Worm (Caenorhabditis elegans): ENCODE data around the gene rei-1.

DNA sequence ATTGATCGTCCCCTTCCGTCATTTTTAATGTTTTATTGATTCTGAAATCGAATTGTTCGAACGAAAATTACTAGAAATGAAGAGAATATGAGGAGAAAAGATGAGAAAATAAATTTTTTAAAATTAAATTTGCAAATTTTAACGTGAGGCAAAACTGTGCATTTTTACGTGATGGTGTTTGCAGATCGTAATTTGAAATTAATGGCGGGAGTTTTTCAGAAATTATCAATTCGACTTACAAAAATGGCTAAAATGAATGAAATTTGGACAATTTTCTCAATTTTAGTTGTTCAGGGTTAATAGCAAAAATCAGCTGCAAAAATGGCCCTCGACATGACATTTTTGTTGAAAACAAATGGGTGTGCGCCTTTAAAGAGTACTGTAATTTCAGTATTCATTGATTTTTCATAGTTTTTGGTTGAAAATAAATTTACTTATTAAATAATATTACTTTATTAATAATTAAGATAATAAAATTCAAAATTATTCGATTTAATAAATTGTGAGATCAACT lies at the start of gene rei-1:
- TF ChIP-seq ama-1 (optimal IDR thresholded peaks at IDR 0.05), result no peak
- TF ChIP-seq flt-1 (GFP tag; IDR thresholded peaks at IDR 0.05), result no peak
- TF ChIP-seq ceh-36 (tag; optimal IDR thresholded peaks at IDR 0.05), result no peak
- no peak for TF ChIP-seq hmg-4 (GFP tag; optimal IDR thresholded peaks at IDR 0.05)
- no peak for TF ChIP-seq tbx-11 (GFP tag; IDR thresholded peaks at IDR 0.05)
- no peak for TF ChIP-seq ceh-13 (GFP tag; optimal IDR thresholded peaks at IDR 0.05)
- TF ChIP-seq ets-7 (tag; optimal IDR thresholded peaks at IDR 0.05), result no peak
- no peak for TF ChIP-seq F13C5.2 (tag; optimal IDR thresholded peaks at IDR 0.05)
- TF ChIP-seq pes-1 (GFP tag; IDR thresholded peaks at IDR 0.05), result no peak
- no peak for TF ChIP-seq hmbx-1 (tag; optimal IDR thresholded peaks at IDR 0.05)
- TF ChIP-seq B0310.2 (tag; optimal IDR thresholded peaks at IDR 0.05), result no peak
- TF ChIP-seq sea-1 (GFP tag; conservative IDR thresholded peaks at IDR 0.05), result no peak

Measured in whole organism, early embryonic.